Fruit fly (Drosophila melanogaster) whole organism, embryonic: ENCODE results near the gene Polr1D.

Experiments used
- BEAF-32 ChIP-seq: fragments of 200-800 bp; sonication (Bioruptor generic); optimal IDR thresholded peaks from 3 replicates; lab custom pipeline; 2017; ENCODE audit warnings: missing biosample characterization, missing genetic modification characterization, mild to moderate bottlenecking, moderate library complexity, missing genetic modification reagents
- CG10366 ChIP-seq: fragments of 200-800 bp; sonication (Bioruptor generic); IDR thresholded peaks from 2 replicates; pipeline ENCODE4 v1.3.6; 2022; ENCODE audit warnings: missing biosample characterization, missing genetic modification characterization
- CG10959 ChIP-seq: fragments of 200-800 bp; sonication (Bioruptor generic); IDR thresholded peaks from 2 replicates; pipeline ENCODE4 v1.3.6; 2022; ENCODE audit warnings: missing biosample characterization, missing genetic modification characterization
- CG11560 ChIP-seq: fragments of 200-800 bp; sonication (Bioruptor generic); IDR thresholded peaks from 3 replicates; pipeline ENCODE4 v1.3.6; 2022; ENCODE audit warnings: missing biosample characterization, missing genetic modification characterization
- CG12391 ChIP-seq: fragments of 200-800 bp; sonication (Bioruptor generic); optimal IDR thresholded peaks from 3 replicates; lab custom pipeline; 2018; ENCODE audit warnings: missing biosample characterization, mild to moderate bottlenecking, missing genetic modification characterization, moderate library complexity
- CG12744 ChIP-seq: fragments of 200-800 bp; sonication (Bioruptor generic); optimal IDR thresholded peaks from 2 replicates; lab custom pipeline; 2016; ENCODE audit warnings: missing biosample characterization, missing genetic modification characterization
- CG14860 ChIP-seq: fragments of 200-800 bp; sonication (Bioruptor generic); IDR thresholded peaks from 3 replicates; pipeline ENCODE4 v1.3.6; 2022; ENCODE audit warnings: missing biosample characterization, missing genetic modification characterization; ENCODE audit not compliant: partially characterized antibody
- CG1603 ChIP-seq: fragments of 200-800 bp; sonication (Bioruptor generic); optimal IDR thresholded peaks from 2 replicates; lab custom pipeline; 2019; ENCODE audit warnings: missing biosample characterization, mild to moderate bottlenecking, missing genetic modification characterization, moderate library complexity
- CG16779 ChIP-seq: fragments of 200-800 bp; sonication (Bioruptor generic); IDR thresholded peaks from 2 replicates; pipeline ENCODE4 v1.3.6; 2022; ENCODE audit warnings: missing biosample characterization, missing genetic modification characterization
- CG17802 ChIP-seq: fragments of 200-800 bp; sonication (Bioruptor generic); optimal IDR thresholded peaks from 2 replicates; lab custom pipeline; 2018; ENCODE audit warnings: missing biosample characterization, mild to moderate bottlenecking, missing genetic modification characterization, moderate library complexity
- CG1832 ChIP-seq: fragments of 200-800 bp; sonication (Bioruptor generic); optimal IDR thresholded peaks from 2 replicates; lab custom pipeline; 2017; ENCODE audit warnings: missing biosample characterization, mild to moderate bottlenecking, missing genetic modification characterization, inconsistent platforms
- CG2120 ChIP-seq: fragments of 200-800 bp; sonication (Bioruptor generic); optimal IDR thresholded peaks from 3 replicates; lab custom pipeline; 2016; ENCODE audit warnings: missing biosample characterization, missing genetic modification characterization
- CG2712 ChIP-seq: fragments of 200-800 bp; optimal IDR thresholded peaks from 3 replicates; lab custom pipeline; 2019; ENCODE audit warnings: missing biosample characterization, mild to moderate bottlenecking, missing genetic modification characterization, moderate library complexity
- CG34422 ChIP-seq: fragments of 200-800 bp; sonication (Bioruptor generic); IDR thresholded peaks from 3 replicates; pipeline ENCODE4 v1.3.6; 2022; ENCODE audit warnings: missing biosample characterization, missing genetic modification characterization
- CG4360 ChIP-seq: fragments of 200-800 bp; sonication (Bioruptor generic); IDR thresholded peaks from 2 replicates; pipeline ENCODE4 v1.3.6; 2022; ENCODE audit warnings: missing biosample characterization, missing genetic modification characterization
- CG7745 ChIP-seq: fragments of 200-800 bp; sonication (Bioruptor generic); optimal IDR thresholded peaks from 2 replicates; lab custom pipeline; 2018; ENCODE audit warnings: missing biosample characterization, mild to moderate bottlenecking, missing genetic modification characterization, moderate library complexity
- CG8290 ChIP-seq, 3 experiments: fragments of 200-800 bp; sonication (Bioruptor generic); optimal IDR thresholded peaks; 2 replicates each; lab custom pipeline; 2016 to 2019; ENCODE audit warnings: missing biosample characterization in 3 of 3, missing genetic modification characterization in 3 of 3, mild to moderate bottlenecking in 2 of 3, moderate library complexity in 1 of 3
- CG8359 ChIP-seq: fragments of 200-800 bp; sonication (Bioruptor generic); optimal IDR thresholded peaks from 2 replicates; lab custom pipeline; 2017; ENCODE audit warnings: missing biosample characterization, mild to moderate bottlenecking, missing genetic modification characterization, borderline replicate concordance
- E2f1 ChIP-seq: fragments of 200-800 bp; sonication (Bioruptor generic); IDR thresholded peaks from 2 replicates; pipeline ENCODE4 v1.3.6; 2022; ENCODE audit warnings: missing biosample characterization, missing genetic modification characterization
- Hey ChIP-seq: fragments of 200-800 bp; sonication (Bioruptor generic); optimal IDR thresholded peaks from 3 replicates; lab custom pipeline; 2018; ENCODE audit warnings: missing biosample characterization, mild to moderate bottlenecking, missing genetic modification characterization
- Hmr ChIP-seq: fragments of 200-800 bp; sonication (Bioruptor generic); optimal IDR thresholded peaks from 3 replicates; lab custom pipeline; 2017; ENCODE audit warnings: mild to moderate bottlenecking, missing biosample characterization, missing genetic modification reagents, missing genetic modification characterization
- Lpt ChIP-seq: fragments of >200 bp; optimal IDR thresholded peaks from 2 replicates; lab custom pipeline; 2018; ENCODE audit warnings: missing biosample characterization, missing genetic modification characterization
- NK7.1 ChIP-seq: fragments of 200-800 bp; sonication (Bioruptor generic); optimal IDR thresholded peaks from 3 replicates; lab custom pipeline; 2016; ENCODE audit warnings: missing biosample characterization, missing genetic modification characterization
- PHDP ChIP-seq: fragments of 200-800 bp; sonication (Bioruptor generic); optimal IDR thresholded peaks from 3 replicates; lab custom pipeline; 2018; ENCODE audit warnings: missing biosample characterization, mild to moderate bottlenecking, missing genetic modification characterization, moderate library complexity
- YL-1 ChIP-seq: fragments of 200-800 bp; sonication (Bioruptor generic); optimal IDR thresholded peaks from 3 replicates; lab custom pipeline; 2017; ENCODE audit warnings: missing biosample characterization, mild to moderate bottlenecking, missing genetic modification characterization
- az2 ChIP-seq: fragments of 200-800 bp; sonication (Bioruptor generic); optimal IDR thresholded peaks from 3 replicates; lab custom pipeline; 2016; ENCODE audit warnings: missing biosample characterization, missing genetic modification characterization
- bowl ChIP-seq: fragments of 200-800 bp; sonication (Bioruptor generic); IDR thresholded peaks from 2 replicates; pipeline ENCODE4 v1.3.6; 2022; ENCODE audit warnings: missing biosample characterization, missing genetic modification characterization
- br ChIP-seq: fragments of >200 bp; optimal IDR thresholded peaks from 2 replicates; lab custom pipeline; 2017
- cas ChIP-seq: fragments of 200-800 bp; sonication (Bioruptor generic); IDR thresholded peaks from 2 replicates; pipeline ENCODE4 v1.3.6; 2022; ENCODE audit warnings: missing biosample characterization, missing genetic modification characterization
- chinmo ChIP-seq: fragments of 200-800 bp; sonication (Bioruptor generic); IDR thresholded peaks from 4 replicates; pipeline ENCODE4 v1.3.6; 2022; ENCODE audit warnings: missing biosample characterization, missing genetic modification characterization; ENCODE audit not compliant: partially characterized antibody
- disco-r ChIP-seq: fragments of 200-800 bp; sonication (Bioruptor generic); optimal IDR thresholded peaks from 2 replicates; lab custom pipeline; 2016; ENCODE audit warnings: missing biosample characterization, missing genetic modification characterization
- en ChIP-seq: fragments of 200-800 bp; sonication (Bioruptor generic); optimal IDR thresholded peaks from 2 replicates; lab custom pipeline; 2016; ENCODE audit warnings: missing biosample characterization, missing genetic modification characterization
- exex ChIP-seq: fragments of 200-800 bp; sonication (Bioruptor generic); optimal IDR thresholded peaks from 4 replicates; lab custom pipeline; 2018; ENCODE audit warnings: missing biosample characterization, mild to moderate bottlenecking, missing genetic modification characterization, moderate library complexity
- fru ChIP-seq: fragments of >200 bp; optimal IDR thresholded peaks from 2 replicates; lab custom pipeline; 2017
- gt ChIP-seq: fragments of 200-800 bp; sonication (Bioruptor generic); IDR thresholded peaks from 2 replicates; pipeline ENCODE4 v1.3.6; 2022; ENCODE audit warnings: missing biosample characterization, missing genetic modification characterization
- insv ChIP-seq, 2 experiments: fragments of 200-800 bp; sonication (Bioruptor generic); optimal IDR thresholded peaks; 3 replicates each; lab custom pipeline; 2016 to 2018; ENCODE audit warnings: missing biosample characterization in 2 of 2, missing genetic modification characterization in 2 of 2
- kay ChIP-seq: fragments of 200-800 bp; sonication (Bioruptor generic); optimal IDR thresholded peaks from 2 replicates; lab custom pipeline; 2016; ENCODE audit warnings: missing biosample characterization, missing genetic modification characterization
- maf-S ChIP-seq: fragments of 200-800 bp; sonication (Bioruptor generic); optimal IDR thresholded peaks from 2 replicates; lab custom pipeline; 2016; ENCODE audit warnings: missing biosample characterization, missing genetic modification characterization
- odd ChIP-seq: fragments of 200-800 bp; sonication (Bioruptor generic); optimal IDR thresholded peaks from 2 replicates; lab custom pipeline; 2017; ENCODE audit warnings: missing biosample characterization, mild to moderate bottlenecking, missing genetic modification characterization
- pros ChIP-seq: fragments of 200-800 bp; sonication (Bioruptor generic); optimal IDR thresholded peaks from 3 replicates; lab custom pipeline; 2019; ENCODE audit warnings: missing biosample characterization, mild to moderate bottlenecking, missing genetic modification characterization, moderate library complexity
- scrt ChIP-seq: fragments of 200-800 bp; sonication (Bioruptor generic); optimal IDR thresholded peaks from 2 replicates; lab custom pipeline; 2018; ENCODE audit warnings: missing biosample characterization, mild to moderate bottlenecking, missing genetic modification characterization, moderate library complexity
- slp2 ChIP-seq: fragments of 200-800 bp; sonication (Bioruptor generic); optimal IDR thresholded peaks from 2 replicates; lab custom pipeline; 2016; ENCODE audit warnings: missing biosample characterization, missing genetic modification characterization
- sob ChIP-seq: fragments of 200-800 bp; sonication (Bioruptor generic); IDR thresholded peaks from 2 replicates; pipeline ENCODE4 v1.3.6; 2022; ENCODE audit warnings: missing biosample characterization, missing genetic modification characterization
- sug ChIP-seq: fragments of 200-800 bp; optimal IDR thresholded peaks from 2 replicates; lab custom pipeline; 2019; ENCODE audit warnings: missing biosample characterization, mild to moderate bottlenecking, missing genetic modification characterization, moderate library complexity
- tio ChIP-seq: fragments of 200-800 bp; sonication (Bioruptor generic); optimal IDR thresholded peaks from 2 replicates; lab custom pipeline; 2017; ENCODE audit warnings: missing biosample characterization, missing genetic modification characterization, inconsistent platforms
- toy ChIP-seq: fragments of 200-800 bp; sonication (Bioruptor generic); IDR thresholded peaks from 2 replicates; pipeline ENCODE4 v1.3.6; 2022; ENCODE audit warnings: missing biosample characterization, missing genetic modification characterization
- twi ChIP-seq: fragments of 200-800 bp; optimal IDR thresholded peaks from 2 replicates; lab custom pipeline; 2019; ENCODE audit warnings: missing biosample characterization, mild to moderate bottlenecking, missing genetic modification characterization, moderate library complexity
- vfl ChIP-seq: fragments of 200-800 bp; sonication (Bioruptor generic); optimal IDR thresholded peaks from 2 replicates; lab custom pipeline; 2016; ENCODE audit warnings: missing biosample characterization, missing genetic modification characterization

Polr1D gene

DNA sequence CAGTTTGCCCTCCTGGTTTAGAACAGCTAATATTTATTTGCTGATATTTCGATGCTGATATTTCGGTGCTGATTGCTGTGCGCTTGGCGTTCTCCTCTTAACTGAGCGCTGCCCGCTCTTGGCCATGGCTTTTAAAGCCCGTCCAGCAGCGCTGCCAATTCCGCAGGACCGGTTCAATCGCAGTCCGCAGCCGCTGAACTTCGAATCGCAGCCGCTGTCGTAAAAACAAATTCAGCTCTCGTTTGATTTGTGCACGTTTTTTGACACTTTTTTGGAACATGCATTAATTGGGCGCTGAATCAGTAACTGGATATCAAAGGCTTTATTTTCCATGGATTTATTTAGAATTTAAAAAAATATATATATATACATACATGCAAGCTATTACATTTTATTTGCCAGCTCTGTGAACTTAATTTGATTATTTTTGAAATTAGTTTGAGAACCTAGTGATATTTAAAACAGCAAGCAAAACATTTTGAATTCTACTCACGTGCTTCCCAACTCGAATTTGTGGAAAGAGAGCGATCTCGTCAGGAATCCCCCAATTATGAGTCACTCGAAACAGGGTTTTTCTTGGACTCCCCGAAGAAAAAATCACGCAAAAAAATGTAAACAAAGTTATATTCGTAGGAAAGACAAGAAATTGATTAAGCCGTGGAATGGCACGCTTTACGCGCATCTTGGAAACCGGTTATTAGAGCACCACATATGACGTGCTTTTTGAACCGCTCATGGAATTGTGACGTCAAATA lies 14.7 kb downstream of the Polr1D start, which contains the start of gene Ddc (continued):
- TF ChIP-seq CG17802 (tag; lab: Kevin White, UChicago) (no peak), BEAF-32 (GFP tag; lab: Kevin White, UChicago) (no peak), CG7745 (no peak), exex (tag; lab: Kevin White, UChicago) (no peak), scrt (GFP tag; lab: Kevin White, UChicago) (no peak), CG2712 (tag; lab: Kevin White, UChicago) (no peak), CG8290 (GFP tag; optimal IDR thresholded peaks at IDR 0.05; lab: Kevin White, UChicago) (no peak), CG8290 (tag; optimal IDR thresholded peaks at IDR 0.05; lab: Kevin White, UChicago) (peak in 1 of 2 experiments; percentile 43), CG16779 (GFP tag; lab: Robert Waterston, UW) (0 out of 2 replicates have a peak, but pooled peaks have one; percentile 15), NK7.1 (GFP tag; lab: Kevin White, UChicago) (no peak), slp2 (no peak), CG10959 (no peak), odd (GFP tag; lab: Kevin White, UChicago) (no peak), CG1603 (no peak), br (lab: Kevin White, UChicago) (no peak), pros (GFP tag; lab: Kevin White, UChicago) (no peak), tio (GFP tag; lab: Kevin White, UChicago) (no peak), CG1832 (no peak), CG12744 (no peak)
- TF ChIP-seq, all 482 proteins: peak for 21

DNA sequence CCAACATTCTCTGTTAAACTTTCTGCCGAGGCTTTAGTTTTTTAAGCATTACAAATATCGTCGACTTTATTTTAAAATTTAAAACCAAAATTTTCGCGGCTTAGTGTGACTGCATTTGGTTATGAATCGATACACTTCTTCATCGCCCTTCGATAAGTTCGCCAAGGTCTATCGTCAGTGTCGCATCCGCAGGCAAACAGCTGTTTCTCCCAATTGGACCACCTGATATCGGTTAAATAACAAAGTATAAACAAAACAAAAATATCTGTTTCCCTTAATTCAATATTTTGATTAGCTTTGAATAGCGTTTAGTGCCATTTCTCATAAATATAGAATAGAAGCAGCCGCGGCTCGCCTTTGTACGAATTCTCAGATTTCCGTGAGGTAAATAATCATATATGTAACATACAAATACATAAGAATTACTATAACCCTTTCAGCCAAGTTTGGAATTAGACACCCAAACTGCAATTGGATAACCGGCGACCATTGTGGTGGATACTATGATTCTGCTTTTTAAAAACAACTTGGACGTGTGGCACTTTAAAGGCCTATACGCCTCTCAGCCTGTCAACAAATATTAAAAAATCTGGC lies 20.8 kb downstream of the Polr1D start, which contains the start of gene CG10561:
TSS of gene CG10561 (plus strand) at position 219 of the 594 bp plus-strand sequence.
- TF ChIP-seq vfl (GFP tag; lab: Kevin White, UChicago) (no peak), CG8359 (no peak), sug (tag; lab: Kevin White, UChicago) (peak; percentile 21), insv (GFP tag; optimal IDR thresholded peaks at IDR 0.05; lab: Kevin White, UChicago) (peak in 1 of 2 experiments; percentile 93), gt (GFP tag; lab: Robert Waterston, UW) (no peak), twi (tag; lab: Kevin White, UChicago) (no peak), maf-S (GFP tag; lab: Kevin White, UChicago) (no peak), kay (no peak), CG4360 (GFP tag; lab: Robert Waterston, UW) (no peak), az2 (GFP tag; lab: Kevin White, UChicago) (no peak), CG34422 (GFP tag; lab: Robert Waterston, UW) (no peak), en (GFP tag; lab: Kevin White, UChicago) (no peak), bowl (no peak), fru (lab: Kevin White, UChicago) (no peak), sob (GFP tag; lab: Robert Waterston, UW) (peak; percentile 39; the same call in 1 of the 2 replicates), CG11560 (tag; lab: Robert Waterston, UW) (no peak), Hey (no peak), toy (GFP tag; lab: Robert Waterston, UW) (no peak), PHDP (tag; lab: Kevin White, UChicago) (no peak), chinmo (GFP tag; lab: Robert Waterston, UW) (peak; percentile 75; the same call in 2 of the 4 replicates), CG12391 (tag; lab: Kevin White, UChicago) (no peak), CG14860 (peak; percentile 31; the same call in 1 of the 3 replicates), CG1603 (peak; percentile 50), Lpt (GFP tag; lab: Kevin White, UChicago) (no peak), cas (GFP tag; lab: Robert Waterston, UW) (no peak), CG2120 (GFP tag; lab: Kevin White, UChicago) (no peak), disco-r (GFP tag; lab: Kevin White, UChicago) (no peak), CG10959 (no peak), pros (GFP tag; lab: Kevin White, UChicago) (no peak), Hmr (GFP tag; lab: Kevin White, UChicago) (no peak), CG10366 (GFP tag; lab: Robert Waterston, UW) (no peak), YL-1 (peak; percentile 35), E2f1 (no peak)
